Fruit fly (Drosophila melanogaster) whole organism, adult: ENCODE data around the gene CG13123.
A peak's percentile ranks its signal among the peaks of the same experiment; 100 is the strongest.

Experiments used
- CG11617 ChIP-seq: fragments of 200-800 bp; sonication (Bioruptor generic); optimal IDR thresholded peaks from 2 replicates; lab custom pipeline; 2017; ENCODE audit warnings: mild to moderate bottlenecking, missing biosample characterization, missing genetic modification reagents, missing genetic modification characterization
- CG1620 ChIP-seq: fragments of 200-800 bp; sonication (Bioruptor generic); optimal IDR thresholded peaks from 2 replicates; lab custom pipeline; 2016; ENCODE audit warnings: missing biosample characterization, missing genetic modification characterization
- CG5204 ChIP-seq: fragments of 200-800 bp; sonication (Bioruptor generic); optimal IDR thresholded peaks from 2 replicates; lab custom pipeline; 2016; ENCODE audit warnings: missing biosample characterization, missing genetic modification characterization
- cic ChIP-seq: fragments of 200-800 bp; sonication (Bioruptor generic); optimal IDR thresholded peaks from 2 replicates; lab custom pipeline; 2017; ENCODE audit warnings: missing biosample characterization, mild to moderate bottlenecking, missing genetic modification characterization, moderate library complexity
- cnc ChIP-seq, 2 experiments: fragments of >200 bp; optimal IDR thresholded peaks; 2 replicates each; lab custom pipeline; 2017
- kay ChIP-seq: fragments of 200-800 bp; sonication (Bioruptor generic); peaks from one replicate; lab custom pipeline; 2016; ENCODE audit warnings: missing biosample characterization, missing genetic modification characterization, borderline replicate concordance

dm6 chr2L:9782176-9782581, 10.7 kb downstream of the CG13123 start, which contains the start of gene IP3K1:
- TF ChIP-seq CG1620 (peak; percentile 41), cnc (optimal IDR thresholded peaks at IDR 0.05; lab: Kevin White, UChicago) (no peak), CG5204 (GFP tag; lab: Kevin White, UChicago) (no peak), CG11617 (GFP tag; lab: Kevin White, UChicago) (peak; percentile 51), cic (GFP tag; lab: Kevin White, UChicago) (peak; percentile 95), kay (GFP tag; lab: Kevin White, UChicago) (no peak)
